Worm (Caenorhabditis elegans) whole organism, late embryonic: Measurements from ENCODE around the gene dyn-1.

Experiments used
- C08G9.2 ChIP-seq: sonication (generic microtip); optimal IDR thresholded peaks from 2 replicates; lab custom pipeline; 2016; ENCODE audit warnings: mild to moderate bottlenecking, missing genetic modification characterization, moderate library complexity, missing compliant biosample characterization
- T23F11.4 ChIP-seq: fragments of 200-800 bp; sonication (Bioruptor generic); optimal IDR thresholded peaks from 2 replicates; lab custom pipeline; 2018; ENCODE audit warnings: mild to moderate bottlenecking, missing genetic modification characterization, missing compliant biosample characterization
- ama-1 ChIP-seq: fragments of 150-350 bp; optimal IDR thresholded peaks from 2 replicates; lab custom pipeline; 2014
- ets-4 ChIP-seq: sonication (generic microtip); optimal IDR thresholded peaks from 2 replicates; lab custom pipeline; 2016; ENCODE audit warnings: missing genetic modification characterization, missing compliant biosample characterization
- nhr-11 ChIP-seq: fragments of 150-350 bp; optimal IDR thresholded peaks from 2 replicates; lab custom pipeline; 2014; ENCODE audit warnings: missing biosample characterization, missing genetic modification characterization
- pha-4 ChIP-seq: fragments of 150-350 bp; optimal IDR thresholded peaks from 2 replicates; lab custom pipeline; 2018; ENCODE audit warnings: missing biosample characterization, missing genetic modification reagents, missing genetic modification characterization
- sdc-2 ChIP-seq: sonication (generic microtip); optimal IDR thresholded peaks from 2 replicates; lab custom pipeline; 2016; ENCODE audit warnings: missing genotype, missing genetic modification characterization, missing compliant biosample characterization
- tbx-2 ChIP-seq: sonication (generic microtip); optimal IDR thresholded peaks from 2 replicates; lab custom pipeline; 2016; ENCODE audit warnings: missing genetic modification characterization, missing compliant biosample characterization
- unc-86 ChIP-seq: sonication (generic microtip); optimal IDR thresholded peaks from 2 replicates; lab custom pipeline; 2016; ENCODE audit warnings: missing genetic modification characterization, missing compliant biosample characterization

- TF ChIP-seq sdc-2 (tag; lab: Kevin White, UChicago) (no peak), ets-4 (tag; lab: Kevin White, UChicago) (no peak), T23F11.4 (GFP tag; lab: Kevin White, UChicago) (no peak), unc-86 (no peak), pha-4 (tag; lab: Kevin White, UChicago) (no peak), tbx-2 (tag; lab: Kevin White, UChicago) (no peak), ama-1 (lab: Kevin White, UChicago) (no peak), C08G9.2 (tag; lab: Kevin White, UChicago) (no peak), nhr-11 (tag; lab: Kevin White, UChicago) (no peak)
These were observed 21.7 kb downstream of the dyn-1 start, which contains the start of gene gas-1 for ce11 chrX:15590347-15590928.
